Fruit fly (Drosophila melanogaster): ENCODE results near the gene chico.

Gene chico

dm6 chr2L:10246785-10247190, at the start of gene chico:
Gene chico (minus strand): TSS chr2L:10247078.
- TF ChIP-seq Hr78 (GFP tag; optimal IDR thresholded peaks at IDR 0.05) (no peak), OdsH (GFP tag; optimal IDR thresholded peaks at IDR 0.05) (no peak), foxo (GFP tag; optimal IDR thresholded peaks at IDR 0.05) (no peak), Abd-B (GFP tag; optimal IDR thresholded peaks at IDR 0.05) (no peak), CrebA (GFP tag; optimal IDR thresholded peaks at IDR 0.05; ENCODE audit: borderline replicate concordance) (no peak), brk (GFP tag; optimal IDR thresholded peaks at IDR 0.05) (no peak), Sp1 (GFP tag; optimal IDR thresholded peaks at IDR 0.05) (no peak), CG9705 (GFP tag; optimal IDR thresholded peaks at IDR 0.05) (no peak), Hnf4 (GFP tag; optimal IDR thresholded peaks at IDR 0.05) (no peak), sage (GFP tag; optimal IDR thresholded peaks at IDR 0.05) (no peak), dsf (GFP tag; optimal IDR thresholded peaks at IDR 0.05; ENCODE audit: borderline replicate concordance) (no peak), usp (GFP tag; optimal IDR thresholded peaks at IDR 0.05) (no peak), psq (GFP tag; optimal IDR thresholded peaks at IDR 0.05) (no peak), N (GFP tag; optimal IDR thresholded peaks at IDR 0.05) (no peak), dl (GFP tag; optimal IDR thresholded peaks at IDR 0.05; ENCODE audit: insufficient read depth in 1 of 2, partially characterized antibody in 2 of 2) (no peak), CG32264 (GFP tag; optimal IDR thresholded peaks at IDR 0.05) (no peak), Myc (optimal IDR thresholded peaks at IDR 0.05) (peak; percentile 38), Hr83 (GFP tag; optimal IDR thresholded peaks at IDR 0.05; ENCODE audit: poor library complexity, severe bottlenecking) (peak; percentile 4), sv (GFP tag; optimal IDR thresholded peaks at IDR 0.05) (no peak), br (GFP tag; optimal IDR thresholded peaks at IDR 0.05) (no peak), tai (GFP tag; optimal IDR thresholded peaks at IDR 0.05) (no peak), HLH106 (tag; optimal IDR thresholded peaks at IDR 0.05) (no peak), jim (GFP tag; optimal IDR thresholded peaks at IDR 0.05) (no peak), rgr (GFP tag; optimal IDR thresholded peaks at IDR 0.05) (no peak), GATAd (GFP tag; optimal IDR thresholded peaks at IDR 0.05) (no peak), lola (GFP tag; optimal IDR thresholded peaks at IDR 0.05) (no peak), Dif (GFP tag; optimal IDR thresholded peaks at IDR 0.05; ENCODE audit: partially characterized antibody) (no peak), Vsx2 (GFP tag; optimal IDR thresholded peaks at IDR 0.05; ENCODE audit: partially characterized antibody) (no peak), pan (optimal IDR thresholded peaks at IDR 0.05) (no peak), Rel (GFP tag; optimal IDR thresholded peaks at IDR 0.05) (no peak), Rel (tag; optimal IDR thresholded peaks at IDR 0.05) (peak; percentile 18), Jra (GFP tag; optimal IDR thresholded peaks at IDR 0.05) (peak; percentile 22), fru (GFP tag; optimal IDR thresholded peaks at IDR 0.05) (no peak), Mio (GFP tag; optimal IDR thresholded peaks at IDR 0.05) (no peak), dmrt93B (GFP tag; optimal IDR thresholded peaks at IDR 0.05) (no peak)

dm6 chr2L:10294798-10295669, 48.2 kb upstream of the chico start, which contains the start of gene Hand:
Gene Hand (minus strand): TSS chr2L:10295385.
- no peak for TF ChIP-seq Abd-B (GFP tag; optimal IDR thresholded peaks at IDR 0.05)
- no peak for TF ChIP-seq brk (GFP tag; optimal IDR thresholded peaks at IDR 0.05)
- TF ChIP-seq Rel (GFP tag; optimal IDR thresholded peaks at IDR 0.05) = no peak
- TF ChIP-seq Rel (tag; optimal IDR thresholded peaks at IDR 0.05) = no peak
- TF ChIP-seq sv (GFP tag; optimal IDR thresholded peaks at IDR 0.05) = no peak
- no peak for TF ChIP-seq Sp1 (GFP tag; optimal IDR thresholded peaks at IDR 0.05)
- no peak for TF ChIP-seq Hnf4 (GFP tag; optimal IDR thresholded peaks at IDR 0.05)
- no peak for TF ChIP-seq br (GFP tag; optimal IDR thresholded peaks at IDR 0.05)

- no peak for TF ChIP-seq Abd-B (GFP tag; optimal IDR thresholded peaks at IDR 0.05)
- peak; percentile 32 for TF ChIP-seq CG9705 (GFP tag; optimal IDR thresholded peaks at IDR 0.05)
- TF ChIP-seq woc (GFP tag; optimal IDR thresholded peaks at IDR 0.05) = no peak
- no peak for TF ChIP-seq N (GFP tag; optimal IDR thresholded peaks at IDR 0.05)
- no peak for TF ChIP-seq psq (GFP tag; optimal IDR thresholded peaks at IDR 0.05)
- no peak for TF ChIP-seq foxo (GFP tag; optimal IDR thresholded peaks at IDR 0.05)
- TF ChIP-seq pan (optimal IDR thresholded peaks at IDR 0.05) = no peak
- peak; percentile 70 for TF ChIP-seq Hr83 (GFP tag; optimal IDR thresholded peaks at IDR 0.05; ENCODE audit: poor library complexity, severe bottlenecking)
- TF ChIP-seq CG32264 (GFP tag; optimal IDR thresholded peaks at IDR 0.05) = peak; percentile 36
- TF ChIP-seq lola (GFP tag; optimal IDR thresholded peaks at IDR 0.05) = no peak
- TF ChIP-seq Hnf4 (GFP tag; optimal IDR thresholded peaks at IDR 0.05) = no peak
- no peak for TF ChIP-seq dsf (GFP tag; optimal IDR thresholded peaks at IDR 0.05; ENCODE audit: borderline replicate concordance)
- no peak for TF ChIP-seq Myc (optimal IDR thresholded peaks at IDR 0.05)
- no peak for TF ChIP-seq GATAd (GFP tag; optimal IDR thresholded peaks at IDR 0.05)
- no peak for TF ChIP-seq Dif (GFP tag; optimal IDR thresholded peaks at IDR 0.05; ENCODE audit: partially characterized antibody)
- no peak for TF ChIP-seq rgr (GFP tag; optimal IDR thresholded peaks at IDR 0.05)
- no peak for TF ChIP-seq brk (GFP tag; optimal IDR thresholded peaks at IDR 0.05)
- TF ChIP-seq sage (GFP tag; optimal IDR thresholded peaks at IDR 0.05) = no peak
- no peak for TF ChIP-seq Mio (GFP tag; optimal IDR thresholded peaks at IDR 0.05)
- peak; percentile 44 for TF ChIP-seq sv (GFP tag; optimal IDR thresholded peaks at IDR 0.05)
- peak; percentile 37 for TF ChIP-seq OdsH (GFP tag; optimal IDR thresholded peaks at IDR 0.05)
- no peak for TF ChIP-seq fru (GFP tag; optimal IDR thresholded peaks at IDR 0.05)
- no peak for TF ChIP-seq jim (GFP tag; optimal IDR thresholded peaks at IDR 0.05)
- TF ChIP-seq Vsx2 (GFP tag; optimal IDR thresholded peaks at IDR 0.05; ENCODE audit: partially characterized antibody) = no peak
These were observed 45.2 kb upstream of the chico start, which contains the start of gene Ufd4 for dm6 chr2L:10292066-10292560. Gene Ufd4 (minus strand): TSS chr2L:10292365.
